Fruit fly (Drosophila melanogaster) whole organism, embryonic: ENCODE results near the gene Invadolysin.

Source experiments
- ATbp ChIP-seq: fragments of 200-800 bp; sonication (Bioruptor generic); optimal IDR thresholded peaks from 2 replicates; lab custom pipeline; 2017; ENCODE audit warnings: missing biosample characterization, mild to moderate bottlenecking, missing genetic modification characterization, missing genetic modification reagents
- BtbVII ChIP-seq: fragments of 200-800 bp; sonication (Bioruptor generic); optimal IDR thresholded peaks from 3 replicates; lab custom pipeline; 2017; ENCODE audit warnings: missing biosample characterization, mild to moderate bottlenecking, missing genetic modification characterization
- CG1024 ChIP-seq: fragments of 200-800 bp; sonication (Bioruptor generic); IDR thresholded peaks from 2 replicates; pipeline ENCODE4 v1.3.6; 2022; ENCODE audit warnings: missing biosample characterization, missing genetic modification characterization
- CG10565 ChIP-seq: fragments of 200-800 bp; sonication (Bioruptor generic); optimal IDR thresholded peaks from 3 replicates; lab custom pipeline; 2016; ENCODE audit warnings: missing biosample characterization, mild to moderate bottlenecking, missing genetic modification characterization
- CG10979 ChIP-seq: fragments of 200-800 bp; sonication (Bioruptor generic); optimal IDR thresholded peaks from 2 replicates; lab custom pipeline; 2018; ENCODE audit warnings: missing biosample characterization, mild to moderate bottlenecking, missing genetic modification characterization, moderate library complexity
- CG12236 ChIP-seq: fragments of 200-800 bp; sonication (Bioruptor generic); optimal IDR thresholded peaks from 2 replicates; lab custom pipeline; 2016; ENCODE audit warnings: missing biosample characterization, missing genetic modification characterization
- CG1233 ChIP-seq: fragments of 200-800 bp; sonication (Bioruptor generic); optimal IDR thresholded peaks from 4 replicates; lab custom pipeline; 2018; ENCODE audit warnings: missing biosample characterization, mild to moderate bottlenecking, missing genetic modification characterization
- CG12942 ChIP-seq: fragments of 200-800 bp; sonication (Bioruptor generic); optimal IDR thresholded peaks from 3 replicates; lab custom pipeline; 2016; ENCODE audit warnings: missing biosample characterization, missing genetic modification characterization
- CG13287 ChIP-seq: fragments of 200-800 bp; sonication (Bioruptor generic); IDR thresholded peaks from 2 replicates; pipeline ENCODE4 v1.3.6; 2022; ENCODE audit warnings: missing biosample characterization, missing genetic modification characterization; ENCODE audit not compliant: partially characterized antibody
- CG17568 ChIP-seq: fragments of 200-800 bp; sonication (Bioruptor generic); optimal IDR thresholded peaks from 2 replicates; lab custom pipeline; 2018; ENCODE audit warnings: missing biosample characterization, mild to moderate bottlenecking, missing genetic modification characterization, moderate library complexity
- CG17612 ChIP-seq: fragments of 200-800 bp; sonication (Bioruptor generic); IDR thresholded peaks from 2 replicates; pipeline ENCODE4 v1.3.6; 2022; ENCODE audit warnings: missing biosample characterization, missing genetic modification characterization
- CG17912 ChIP-seq: fragments of 200-800 bp; sonication (Bioruptor generic); optimal IDR thresholded peaks from 2 replicates; lab custom pipeline; 2018; ENCODE audit warnings: missing biosample characterization, mild to moderate bottlenecking, missing genetic modification characterization
- CG18476 ChIP-seq: fragments of 200-800 bp; sonication (Bioruptor generic); optimal IDR thresholded peaks from 2 replicates; lab custom pipeline; 2016; ENCODE audit warnings: missing biosample characterization, mild to moderate bottlenecking, missing genetic modification characterization
- CG31388 ChIP-seq: fragments of 200-800 bp; sonication (Bioruptor generic); optimal IDR thresholded peaks from 2 replicates; lab custom pipeline; 2016; ENCODE audit warnings: missing biosample characterization, missing genetic modification characterization
- CG33213 ChIP-seq: fragments of 200-800 bp; sonication (Bioruptor generic); optimal IDR thresholded peaks from 3 replicates; lab custom pipeline; 2016; ENCODE audit warnings: missing biosample characterization, missing genetic modification characterization
- CG33557 ChIP-seq: fragments of 200-800 bp; sonication (Bioruptor generic); optimal IDR thresholded peaks from 2 replicates; lab custom pipeline; 2019; ENCODE audit warnings: missing biosample characterization, mild to moderate bottlenecking, missing genetic modification characterization, moderate library complexity
- CG3726 ChIP-seq: fragments of 200-800 bp; sonication (Bioruptor generic); IDR thresholded peaks from 3 replicates; pipeline ENCODE4, ENCODE4 v1.3.6; 2022; ENCODE audit warnings: missing biosample characterization, missing genetic modification characterization
- CG4820 ChIP-seq: fragments of 200-800 bp; sonication (Bioruptor generic); optimal IDR thresholded peaks from 3 replicates; lab custom pipeline; 2016; ENCODE audit warnings: missing biosample characterization, missing genetic modification characterization
- CG6175 ChIP-seq: fragments of 200-800 bp; sonication (Bioruptor generic); IDR thresholded peaks from 3 replicates; pipeline ENCODE4 v1.3.6; 2022; ENCODE audit warnings: missing biosample characterization, missing genetic modification characterization
- CG8478 ChIP-seq: fragments of >200 bp; optimal IDR thresholded peaks from 2 replicates; lab custom pipeline; 2018
- D ChIP-seq, 2 experiments: fragments of 200-800 bp in 1 of 2; fragments of >200 bp in 1 of 2; sonication (Bioruptor generic) in 1 of 2; optimal IDR thresholded peaks; 2 replicates in 1 of 2; 3 replicates in 1 of 2; lab custom pipeline; 2017; ENCODE audit warnings: mild to moderate bottlenecking in 1 of 2, missing biosample characterization in 1 of 2, missing genetic modification characterization in 1 of 2, missing genetic modification reagents in 1 of 2
- D19A ChIP-seq: fragments of 200-800 bp; optimal IDR thresholded peaks from 3 replicates; lab custom pipeline; 2019; ENCODE audit warnings: missing biosample characterization, mild to moderate bottlenecking, missing genetic modification characterization, moderate library complexity
- Ets65A ChIP-seq: fragments of 200-800 bp; sonication (Bioruptor generic); peaks from one replicate; lab custom pipeline; 2016; ENCODE audit warnings: missing biosample characterization, missing genetic modification characterization
- Fer1 ChIP-seq: fragments of 200-800 bp; sonication (Bioruptor generic); optimal IDR thresholded peaks from 2 replicates; lab custom pipeline; 2017; ENCODE audit warnings: missing biosample characterization, mild to moderate bottlenecking, missing genetic modification characterization
- Fer2 ChIP-seq: fragments of 200-800 bp; sonication (Bioruptor generic); optimal IDR thresholded peaks from 2 replicates; lab custom pipeline; 2018; ENCODE audit warnings: missing biosample characterization, mild to moderate bottlenecking, missing genetic modification characterization, moderate library complexity
- Hr3 ChIP-seq: fragments of 200-800 bp; sonication (Bioruptor generic); optimal IDR thresholded peaks from 3 replicates; lab custom pipeline; 2016; ENCODE audit warnings: missing biosample characterization, missing genetic modification characterization
- Lim3 ChIP-seq: fragments of 200-800 bp; sonication (Bioruptor generic); IDR thresholded peaks from 2 replicates; pipeline ENCODE4 v1.3.6; 2022; ENCODE audit warnings: missing biosample characterization, missing genetic modification characterization
- Poxn ChIP-seq: fragments of 200-800 bp; sonication (Bioruptor generic); IDR thresholded peaks from 2 replicates; pipeline ENCODE4 v1.3.6; 2022; ENCODE audit warnings: missing biosample characterization, missing genetic modification characterization
- Scr ChIP-seq: fragments of 200-800 bp; sonication (Bioruptor generic); IDR thresholded peaks from 2 replicates; pipeline ENCODE4 v1.3.6; 2022; ENCODE audit warnings: missing biosample characterization, missing genetic modification characterization; ENCODE audit not compliant: partially characterized antibody
- Spps ChIP-seq: fragments of 200-800 bp; sonication (Bioruptor generic); optimal IDR thresholded peaks from 2 replicates; lab custom pipeline; 2018; ENCODE audit warnings: missing biosample characterization, mild to moderate bottlenecking, missing genetic modification characterization
- Xrp1 ChIP-seq: fragments of 200-800 bp; sonication (Bioruptor generic); IDR thresholded peaks from 2 replicates; pipeline ENCODE4 v1.3.6; 2022; ENCODE audit warnings: missing biosample characterization, missing genetic modification characterization
- bigmax ChIP-seq: fragments of 200-800 bp; sonication (Bioruptor generic); optimal IDR thresholded peaks from 2 replicates; lab custom pipeline; 2018; ENCODE audit warnings: missing biosample characterization, mild to moderate bottlenecking, missing genetic modification characterization
- btn ChIP-seq: fragments of 200-800 bp; sonication (Bioruptor generic); optimal IDR thresholded peaks from 2 replicates; lab custom pipeline; 2016; ENCODE audit warnings: missing biosample characterization, missing genetic modification characterization
- chm ChIP-seq: fragments of 200-800 bp; sonication (Bioruptor generic); IDR thresholded peaks from 2 replicates; pipeline ENCODE4 v1.3.6; 2022; ENCODE audit warnings: missing biosample characterization, missing genetic modification characterization
- chn ChIP-seq: fragments of 200-800 bp; sonication (Bioruptor generic); optimal IDR thresholded peaks from 2 replicates; lab custom pipeline; 2016; ENCODE audit warnings: missing biosample characterization, missing genetic modification characterization
- dati ChIP-seq: fragments of 200-800 bp; sonication (Bioruptor generic); IDR thresholded peaks from 2 replicates; pipeline ENCODE4 v1.3.6; 2022; ENCODE audit warnings: missing biosample characterization, missing genetic modification characterization
- gsb-n ChIP-seq: fragments of 200-800 bp; sonication (Bioruptor generic); optimal IDR thresholded peaks from 3 replicates; lab custom pipeline; 2018; ENCODE audit warnings: missing biosample characterization, mild to moderate bottlenecking, missing genetic modification characterization
- gt ChIP-seq: fragments of 200-800 bp; sonication (Bioruptor generic); IDR thresholded peaks from 2 replicates; pipeline ENCODE4 v1.3.6; 2022; ENCODE audit warnings: missing biosample characterization, missing genetic modification characterization
- h ChIP-seq: fragments of >200 bp; optimal IDR thresholded peaks from 2 replicates; lab custom pipeline; 2017
- kni ChIP-seq: fragments of 200-800 bp; sonication (Bioruptor generic); optimal IDR thresholded peaks from 3 replicates; lab custom pipeline; 2017; ENCODE audit warnings: mild to moderate bottlenecking, missing biosample characterization, missing genetic modification reagents, missing genetic modification characterization
- nom ChIP-seq: fragments of 200-800 bp; sonication (Bioruptor generic); optimal IDR thresholded peaks from 2 replicates; lab custom pipeline; 2017; ENCODE audit warnings: missing biosample characterization, missing genetic modification characterization, mild to moderate bottlenecking, moderate library complexity, missing genetic modification reagents
- odd ChIP-seq: fragments of 200-800 bp; sonication (Bioruptor generic); optimal IDR thresholded peaks from 2 replicates; lab custom pipeline; 2017; ENCODE audit warnings: missing biosample characterization, mild to moderate bottlenecking, missing genetic modification characterization
- onecut ChIP-seq: fragments of 200-800 bp; sonication (Bioruptor generic); IDR thresholded peaks from 2 replicates; pipeline ENCODE4 v1.3.6; 2022; ENCODE audit warnings: missing biosample characterization, missing genetic modification characterization
- peb ChIP-seq: fragments of 200-800 bp; sonication (Bioruptor generic); IDR thresholded peaks from 2 replicates; pipeline ENCODE4 v1.3.6; 2022; ENCODE audit warnings: missing biosample characterization, missing genetic modification characterization
- pzg ChIP-seq: fragments of 200-800 bp; sonication (Bioruptor generic); optimal IDR thresholded peaks from 3 replicates; lab custom pipeline; 2018; ENCODE audit warnings: missing biosample characterization, mild to moderate bottlenecking, missing genetic modification characterization, moderate library complexity
- stwl ChIP-seq: fragments of 200-800 bp; sonication (Bioruptor generic); optimal IDR thresholded peaks from 3 replicates; lab custom pipeline; 2018; ENCODE audit warnings: missing biosample characterization, mild to moderate bottlenecking, missing genetic modification characterization, moderate library complexity
- tgo ChIP-seq: fragments of 200-800 bp; sonication (Bioruptor generic); IDR thresholded peaks from 3 replicates; pipeline ENCODE4 v1.3.6; 2022; ENCODE audit warnings: missing biosample characterization, missing genetic modification characterization
- tin ChIP-seq: fragments of 200-800 bp; sonication (Bioruptor generic); optimal IDR thresholded peaks from 3 replicates; lab custom pipeline; 2016; ENCODE audit warnings: missing biosample characterization, missing genetic modification characterization
- wdn ChIP-seq: fragments of 200-800 bp; sonication (Bioruptor generic); IDR thresholded peaks from 2 replicates; pipeline ENCODE4 v1.3.6; 2022; ENCODE audit warnings: missing biosample characterization, missing genetic modification characterization
- yki ChIP-seq: fragments of >200 bp; optimal IDR thresholded peaks from 3 replicates; lab custom pipeline; 2018

Invadolysin gene

DNA sequence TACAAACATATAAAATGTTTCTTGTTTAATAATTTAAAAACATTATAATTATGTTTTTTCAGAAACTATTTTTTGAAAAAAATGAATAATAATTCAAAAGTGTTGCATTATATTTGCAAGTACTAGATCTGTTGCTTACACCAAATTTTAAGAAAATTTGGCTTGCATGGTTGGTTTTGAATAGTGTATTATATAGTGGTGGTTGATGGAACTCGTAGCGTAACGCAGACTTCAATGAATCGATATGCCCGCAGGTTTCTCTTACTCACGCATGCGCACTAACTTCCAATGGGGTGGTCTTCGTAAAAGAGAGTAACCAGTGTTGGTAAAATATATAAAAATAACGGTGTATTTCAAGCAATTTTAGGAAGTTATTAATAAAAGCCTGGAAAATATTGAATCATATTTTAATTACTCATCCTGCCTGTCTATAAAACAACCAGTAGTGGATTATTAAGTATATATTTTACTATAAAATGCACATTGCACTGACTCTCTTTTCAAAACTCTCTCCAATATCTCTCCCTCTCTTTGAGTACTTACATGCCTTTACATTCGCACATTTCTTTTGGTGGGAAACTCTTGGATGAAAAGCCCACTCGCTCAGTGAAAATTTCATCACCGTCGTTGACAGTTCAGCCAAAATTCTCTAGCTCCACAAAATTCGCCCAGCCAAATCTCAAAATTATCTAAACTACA, 45.8 kb downstream of the Invadolysin start, which contains the start of gene Syn (continued):
- no peak for TF ChIP-seq gt (GFP tag; lab: Robert Waterston, UW)
- TF ChIP-seq CG3726, result no peak
- no peak for TF ChIP-seq Xrp1 (GFP tag; lab: Robert Waterston, UW)
- no peak for TF ChIP-seq CG33557 (GFP tag; lab: Kevin White, UChicago)
- no peak for TF ChIP-seq CG13287 (GFP tag; lab: Robert Waterston, UW)

dm6 chr3R:10203554-10203953, 59.1 kb downstream of the Invadolysin start:
- TF ChIP-seq stwl (tag; lab: Kevin White, UChicago) (peak; percentile 73), onecut (GFP tag; lab: Robert Waterston, UW) (0 out of 2 replicates have a peak, but pooled peaks have one; percentile 17), D19A (tag; lab: Kevin White, UChicago) (no peak), ATbp (GFP tag; lab: Kevin White, UChicago) (peak; percentile 30), gsb-n (tag; lab: Kevin White, UChicago) (peak; percentile 22), peb (GFP tag; lab: Robert Waterston, UW) (no peak), nom (GFP tag; lab: Kevin White, UChicago) (no peak), CG1233 (peak; percentile 35), wdn (GFP tag; lab: Robert Waterston, UW) (no peak), kni (GFP tag; lab: Kevin White, UChicago) (no peak), bigmax (GFP tag; lab: Kevin White, UChicago) (no peak), odd (GFP tag; lab: Kevin White, UChicago) (no peak), CG18476 (GFP tag; lab: Kevin White, UChicago) (no peak), Hr3 (GFP tag; lab: Kevin White, UChicago) (no peak), CG17568 (peak; percentile 14), CG17612 (no peak), CG10565 (GFP tag; lab: Kevin White, UChicago) (no peak), CG17912 (GFP tag; lab: Kevin White, UChicago) (no peak), CG12236 (GFP tag; lab: Kevin White, UChicago) (no peak), btn (GFP tag; lab: Kevin White, UChicago) (peak; percentile 17), CG33213 (GFP tag; lab: Kevin White, UChicago) (peak; percentile 38), Fer2 (no peak), Fer1 (GFP tag; lab: Kevin White, UChicago) (peak; percentile 3), chm (GFP tag; lab: Robert Waterston, UW) (no peak), chn (GFP tag; lab: Kevin White, UChicago) (peak; percentile 8), Spps (tag; lab: Kevin White, UChicago) (no peak), D (optimal IDR thresholded peaks at IDR 0.05; lab: Kevin White, UChicago) (no peak), D (GFP tag; optimal IDR thresholded peaks at IDR 0.05; lab: Kevin White, UChicago) (peak; percentile 38), h (lab: Kevin White, UChicago) (no peak), pzg (GFP tag; lab: Kevin White, UChicago) (no peak), Scr (GFP tag; lab: Robert Waterston, UW) (no peak), yki (no peak), CG4820 (GFP tag; lab: Kevin White, UChicago) (peak; percentile 37), CG1024 (GFP tag; lab: Robert Waterston, UW) (no peak), CG6175 (GFP tag; lab: Robert Waterston, UW) (no peak), CG12942 (GFP tag; lab: Kevin White, UChicago) (no peak), Ets65A (peak; percentile 84), Poxn (GFP tag; lab: Robert Waterston, UW) (no peak), CG31388 (no peak), tin (GFP tag; lab: Kevin White, UChicago) (peak; percentile 41), CG8478 (lab: Kevin White, UChicago) (no peak), dati (no peak), gt (GFP tag; lab: Robert Waterston, UW) (no peak), tgo (GFP tag; lab: Robert Waterston, UW) (no peak), Lim3 (no peak), CG10979 (tag; lab: Kevin White, UChicago) (peak; percentile 99), BtbVII (GFP tag; lab: Kevin White, UChicago) (no peak)
